Worm (Caenorhabditis elegans) whole organism, young adult: ENCODE results near the gene rft-2.

ENCODE experiments used
- hlh-26 ChIP-seq: fragments of 200-800 bp; sonication (Bioruptor generic); conservative IDR thresholded peaks from 2 replicates; pipeline ENCODE4 v1.3.6; 2022; ENCODE audit warnings: missing genetic modification reagents, missing genetic modification characterization, missing compliant biosample characterization
- madf-6 ChIP-seq: fragments of 200-800 bp; sonication (Bioruptor generic); IDR thresholded peaks from 2 replicates; pipeline ENCODE4 v1.3.6; 2022; ENCODE audit warnings: missing genetic modification reagents, missing genetic modification characterization, missing compliant biosample characterization

DNA sequence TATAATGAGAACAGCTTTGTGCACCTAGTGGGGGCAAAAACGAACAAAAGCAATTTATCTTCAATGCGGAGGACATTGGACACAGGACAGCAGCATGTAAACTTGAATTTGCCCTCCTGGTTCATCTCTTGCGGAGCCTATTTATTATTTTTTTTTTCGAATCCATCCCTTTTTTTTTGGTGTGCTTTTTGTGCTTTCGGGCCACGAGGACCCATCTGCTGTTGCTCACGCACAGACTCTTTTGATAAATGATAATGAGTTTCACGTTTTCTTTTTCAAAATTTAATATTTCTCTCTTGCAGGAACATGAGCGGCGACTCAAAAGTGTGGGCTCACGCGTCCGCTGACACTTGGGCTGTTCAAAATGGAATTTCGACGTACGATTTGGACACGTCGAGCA, 46.8 kb upstream of the rft-2 start, which contains the start of gene unc-62:
- TF ChIP-seq hlh-26 (GFP tag; lab: Robert Waterston, UW) (no peak), madf-6 (GFP tag; lab: Robert Waterston, UW) (no peak)
